Fruit fly (Drosophila melanogaster) whole organism, prepupa: ENCODE results near the gene G6P.
A peak's percentile ranks its signal among the peaks of the same experiment; 100 is the strongest.

Source experiments
- Blimp-1 ChIP-seq: fragments of 200-800 bp; sonication (Bioruptor generic); optimal IDR thresholded peaks from 3 replicates; lab custom pipeline; 2017; ENCODE audit warnings: missing biosample characterization, missing genetic modification characterization, mild to moderate bottlenecking, moderate library complexity, missing genetic modification reagents
- CG10669 ChIP-seq: fragments of 200-800 bp; sonication (Bioruptor generic); optimal IDR thresholded peaks from 3 replicates; lab custom pipeline; 2018; ENCODE audit warnings: missing biosample characterization, mild to moderate bottlenecking, missing genetic modification characterization, moderate library complexity
- CG11294 ChIP-seq: fragments of 200-800 bp; sonication (Bioruptor generic); IDR thresholded peaks from 2 replicates; pipeline ENCODE4 v1.3.6; 2022; ENCODE audit warnings: missing biosample characterization, missing genetic modification characterization
- CG11762 ChIP-seq: fragments of 200-800 bp; sonication (Bioruptor generic); optimal IDR thresholded peaks from 3 replicates; lab custom pipeline; 2016; ENCODE audit warnings: missing biosample characterization, missing genetic modification characterization; ENCODE audit not compliant: insufficient read depth
- CG11902 ChIP-seq: fragments of 200-800 bp; sonication (Bioruptor generic); optimal IDR thresholded peaks from 3 replicates; lab custom pipeline; 2016; ENCODE audit warnings: missing biosample characterization, missing genetic modification characterization
- CG15336 ChIP-seq: fragments of 200-800 bp; sonication (Bioruptor generic); IDR thresholded peaks from 2 replicates; pipeline ENCODE4 v1.3.6; 2022; ENCODE audit warnings: missing biosample characterization, missing genetic modification characterization
- CG1621 ChIP-seq: fragments of 200-800 bp; sonication (Bioruptor generic); optimal IDR thresholded peaks from 3 replicates; lab custom pipeline; 2018; ENCODE audit warnings: missing biosample characterization, mild to moderate bottlenecking, missing genetic modification characterization
- CG16779 ChIP-seq: fragments of 200-800 bp; sonication (Bioruptor generic); optimal IDR thresholded peaks from 3 replicates; lab custom pipeline; 2017; ENCODE audit warnings: missing biosample characterization, mild to moderate bottlenecking, missing genetic modification characterization
- CG3032 ChIP-seq: fragments of 200-800 bp; optimal IDR thresholded peaks from 2 replicates; lab custom pipeline; 2019; ENCODE audit warnings: missing biosample characterization, mild to moderate bottlenecking, missing genetic modification characterization, moderate library complexity
- CG31627 ChIP-seq: fragments of 200-800 bp; sonication (Bioruptor generic); optimal IDR thresholded peaks from 3 replicates; lab custom pipeline; 2016; ENCODE audit warnings: missing biosample characterization, missing genetic modification characterization
- CG32006 ChIP-seq: fragments of 200-800 bp; sonication (Bioruptor generic); optimal IDR thresholded peaks from 3 replicates; lab custom pipeline; 2017; ENCODE audit warnings: missing biosample characterization, mild to moderate bottlenecking, missing genetic modification characterization
- CG34406 ChIP-seq: fragments of 200-800 bp; sonication (Bioruptor generic); optimal IDR thresholded peaks from 3 replicates; lab custom pipeline; 2016; ENCODE audit warnings: missing biosample characterization, missing genetic modification characterization
- CG3919 ChIP-seq: fragments of 200-800 bp; sonication (Bioruptor generic); optimal IDR thresholded peaks from 3 replicates; lab custom pipeline; 2016; ENCODE audit warnings: missing biosample characterization, missing genetic modification characterization
- CG4318 ChIP-seq: fragments of 200-800 bp; sonication (Bioruptor generic); optimal IDR thresholded peaks from 3 replicates; lab custom pipeline; 2017; ENCODE audit warnings: missing biosample characterization, mild to moderate bottlenecking, missing genetic modification characterization
- CG6163 ChIP-seq: fragments of 200-800 bp; sonication (Bioruptor generic); IDR thresholded peaks from 3 replicates; pipeline ENCODE4 v1.3.6; 2022; ENCODE audit warnings: missing biosample characterization, missing genetic modification characterization
- CG6792 ChIP-seq: fragments of 200-800 bp; sonication (Bioruptor generic); optimal IDR thresholded peaks from 3 replicates; lab custom pipeline; 2016; ENCODE audit warnings: missing biosample characterization, missing genetic modification characterization
- CG6808 ChIP-seq: fragments of 200-800 bp; sonication (Bioruptor generic); optimal IDR thresholded peaks from 3 replicates; lab custom pipeline; 2017; ENCODE audit warnings: missing biosample characterization, missing genetic modification characterization, mild to moderate bottlenecking, moderate library complexity, missing genetic modification reagents
- CG6854 ChIP-seq: fragments of 200-800 bp; sonication (Bioruptor generic); optimal IDR thresholded peaks from 2 replicates; lab custom pipeline; 2017; ENCODE audit warnings: missing biosample characterization, mild to moderate bottlenecking, missing genetic modification characterization
- CG7368 ChIP-seq: fragments of 200-800 bp; sonication (Bioruptor generic); optimal IDR thresholded peaks from 3 replicates; lab custom pipeline; 2016; ENCODE audit warnings: missing biosample characterization, missing genetic modification characterization
- CG8119 ChIP-seq: fragments of 200-800 bp; sonication (Bioruptor generic); IDR thresholded peaks from 3 replicates; pipeline ENCODE4 v1.3.6; 2022; ENCODE audit warnings: missing biosample characterization, missing genetic modification characterization
- CG8632 ChIP-seq: fragments of 200-800 bp; sonication (Bioruptor generic); optimal IDR thresholded peaks from 3 replicates; lab custom pipeline; 2016; ENCODE audit warnings: missing biosample characterization, missing genetic modification characterization
- Eip75B ChIP-seq: fragments of 200-800 bp; sonication (Bioruptor generic); optimal IDR thresholded peaks from 3 replicates; lab custom pipeline; 2016; ENCODE audit warnings: missing biosample characterization, missing genetic modification characterization
- Eip78C ChIP-seq: fragments of 200-800 bp; sonication (Bioruptor generic); peaks from one replicate; lab custom pipeline; 2016; ENCODE audit warnings: missing biosample characterization, missing genetic modification characterization
- Eip93F ChIP-seq: fragments of 200-800 bp; sonication (Bioruptor generic); optimal IDR thresholded peaks from 2 replicates; lab custom pipeline; 2016; ENCODE audit warnings: missing biosample characterization, mild to moderate bottlenecking, missing genetic modification characterization
- Ets21C ChIP-seq: fragments of 200-800 bp; sonication (Bioruptor generic); optimal IDR thresholded peaks from 3 replicates; lab custom pipeline; 2016; ENCODE audit warnings: missing biosample characterization, missing genetic modification characterization
- Ets96B ChIP-seq: fragments of 200-800 bp; optimal IDR thresholded peaks from 2 replicates; lab custom pipeline; 2019; ENCODE audit warnings: missing biosample characterization, mild to moderate bottlenecking, missing genetic modification characterization, moderate library complexity
- Gug ChIP-seq: fragments of 200-800 bp; sonication (Bioruptor generic); IDR thresholded peaks from 2 replicates; pipeline ENCODE4 v1.3.6; 2022; ENCODE audit warnings: missing biosample characterization, missing genetic modification characterization
- Hr39 ChIP-seq: fragments of 200-800 bp; sonication (Bioruptor generic); optimal IDR thresholded peaks from 2 replicates; lab custom pipeline; 2016; ENCODE audit warnings: missing biosample characterization, missing genetic modification characterization
- Lpt ChIP-seq: fragments of 200-800 bp; sonication (Bioruptor generic); optimal IDR thresholded peaks from 3 replicates; lab custom pipeline; 2016; ENCODE audit warnings: missing biosample characterization, missing genetic modification characterization
- Met ChIP-seq: fragments of 200-800 bp; sonication (Bioruptor generic); optimal IDR thresholded peaks from 3 replicates; lab custom pipeline; 2016; ENCODE audit warnings: missing biosample characterization, missing genetic modification characterization
- OdsH ChIP-seq: fragments of 200-800 bp; sonication (Bioruptor generic); optimal IDR thresholded peaks from 3 replicates; lab custom pipeline; 2016; ENCODE audit warnings: missing biosample characterization, missing genetic modification characterization
- Smox ChIP-seq: fragments of 200-800 bp; sonication (Bioruptor generic); optimal IDR thresholded peaks from 3 replicates; lab custom pipeline; 2016; ENCODE audit warnings: missing biosample characterization, missing genetic modification characterization
- Sox102F ChIP-seq: fragments of 200-800 bp; sonication (Bioruptor generic); optimal IDR thresholded peaks from 2 replicates; lab custom pipeline; 2016; ENCODE audit warnings: missing biosample characterization, mild to moderate bottlenecking, missing genetic modification characterization
- Sox14 ChIP-seq: fragments of 200-800 bp; sonication (Bioruptor generic); optimal IDR thresholded peaks from 3 replicates; lab custom pipeline; 2016; ENCODE audit warnings: missing biosample characterization, missing genetic modification characterization
- Sox15 ChIP-seq: fragments of 200-800 bp; sonication (Bioruptor generic); optimal IDR thresholded peaks from 3 replicates; lab custom pipeline; 2016; ENCODE audit warnings: missing biosample characterization, missing genetic modification characterization
- achi ChIP-seq: fragments of 200-800 bp; sonication (Bioruptor generic); optimal IDR thresholded peaks from 3 replicates; lab custom pipeline; 2016; ENCODE audit warnings: missing biosample characterization, missing genetic modification characterization
- acj6 ChIP-seq: fragments of 200-800 bp; sonication (Bioruptor generic); optimal IDR thresholded peaks from 3 replicates; lab custom pipeline; 2016; ENCODE audit warnings: missing biosample characterization, missing genetic modification characterization
- cyc ChIP-seq: fragments of 200-800 bp; sonication (Bioruptor generic); optimal IDR thresholded peaks from 3 replicates; lab custom pipeline; 2016; ENCODE audit warnings: missing biosample characterization, missing genetic modification characterization
- dac ChIP-seq: fragments of 200-800 bp; sonication (Bioruptor generic); optimal IDR thresholded peaks from 2 replicates; lab custom pipeline; 2017; ENCODE audit warnings: missing biosample characterization, mild to moderate bottlenecking, missing genetic modification characterization
- dsx ChIP-seq: fragments of 200-800 bp; optimal IDR thresholded peaks from 3 replicates; lab custom pipeline; 2019; ENCODE audit warnings: missing biosample characterization, mild to moderate bottlenecking, missing genetic modification characterization, moderate library complexity; ENCODE audit not compliant: poor library complexity, severe bottlenecking
- esn ChIP-seq: fragments of 200-800 bp; sonication (Bioruptor generic); optimal IDR thresholded peaks from 2 replicates; lab custom pipeline; 2016; ENCODE audit warnings: missing biosample characterization, mild to moderate bottlenecking, missing genetic modification characterization, moderate library complexity
- fd59A ChIP-seq: fragments of 200-800 bp; sonication (Bioruptor generic); optimal IDR thresholded peaks from 2 replicates; lab custom pipeline; 2017; ENCODE audit warnings: missing biosample characterization, mild to moderate bottlenecking, missing genetic modification characterization, missing genetic modification reagents
- fd85E ChIP-seq: fragments of 200-800 bp; sonication (Bioruptor generic); optimal IDR thresholded peaks from 3 replicates; lab custom pipeline; 2016; ENCODE audit warnings: missing biosample characterization, missing genetic modification characterization
- fkh ChIP-seq: fragments of 200-800 bp; sonication (Bioruptor generic); optimal IDR thresholded peaks from 3 replicates; lab custom pipeline; 2017; ENCODE audit warnings: missing biosample characterization, mild to moderate bottlenecking, missing genetic modification characterization, moderate library complexity
- lz ChIP-seq: fragments of 200-800 bp; sonication (Bioruptor generic); optimal IDR thresholded peaks from 3 replicates; lab custom pipeline; 2016; ENCODE audit warnings: missing biosample characterization, missing genetic modification characterization
- net ChIP-seq: fragments of 200-800 bp; sonication (Bioruptor generic); optimal IDR thresholded peaks from 3 replicates; lab custom pipeline; 2016; ENCODE audit warnings: missing biosample characterization, missing genetic modification characterization
- salr ChIP-seq, 2 experiments: fragments of 200-800 bp; sonication (Bioruptor generic); optimal IDR thresholded peaks; 3 replicates each; lab custom pipeline; 2016 to 2018; ENCODE audit warnings: missing biosample characterization in 2 of 2, missing genetic modification characterization in 2 of 2, mild to moderate bottlenecking in 1 of 2
- spab ChIP-seq: fragments of 200-800 bp; sonication (Bioruptor generic); optimal IDR thresholded peaks from 2 replicates; lab custom pipeline; 2017; ENCODE audit warnings: missing biosample characterization, mild to moderate bottlenecking, missing genetic modification characterization, missing genetic modification reagents
- svp ChIP-seq: fragments of 200-800 bp; sonication (Bioruptor generic); peaks from one replicate; lab custom pipeline; 2016; ENCODE audit warnings: missing biosample characterization, missing genetic modification characterization
- topi ChIP-seq: fragments of 200-800 bp; sonication (Bioruptor generic); optimal IDR thresholded peaks from 3 replicates; lab custom pipeline; 2016; ENCODE audit warnings: missing biosample characterization, missing genetic modification characterization
- vri ChIP-seq: fragments of 200-800 bp; sonication (Bioruptor generic); optimal IDR thresholded peaks from 3 replicates; lab custom pipeline; 2016; ENCODE audit warnings: missing biosample characterization, mild to moderate bottlenecking, missing genetic modification characterization

Gene G6P

DNA sequence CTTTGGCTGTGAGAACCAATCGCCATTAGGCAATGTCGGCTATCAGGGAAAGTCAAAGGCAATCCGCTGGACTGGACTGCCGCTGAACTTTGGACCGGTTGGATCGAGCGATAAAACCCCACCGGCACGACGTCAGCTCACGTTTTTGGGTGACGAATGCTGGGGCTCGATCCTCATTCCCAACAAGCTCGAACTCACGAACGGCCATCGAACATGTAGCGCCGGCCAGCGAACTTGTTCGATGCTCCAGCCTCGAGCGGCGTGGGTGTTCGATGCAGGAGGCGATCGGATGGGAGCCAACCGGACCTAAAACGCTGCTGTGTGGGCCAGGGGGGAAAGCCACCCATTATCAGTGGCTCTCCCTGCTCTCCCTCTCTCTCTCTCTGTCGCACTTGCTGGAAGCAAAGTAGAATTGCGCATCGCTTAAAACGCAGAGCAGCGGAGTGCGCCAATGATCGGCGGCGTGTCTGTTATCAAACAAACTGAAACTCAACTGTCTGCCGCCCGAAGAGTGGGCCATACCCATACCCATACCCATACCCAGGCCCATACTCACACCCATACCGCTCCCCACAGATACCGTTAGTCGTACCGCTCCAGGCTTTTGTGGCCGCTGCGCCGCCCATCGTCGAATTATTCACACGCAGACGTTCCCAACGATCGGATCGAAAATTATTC is 10.8 kb downstream of the G6P start, which contains the start of gene daw:
daw (plus strand) TSS at position 628 of the 678 bp plus-strand sequence.
- TF ChIP-seq Blimp-1 (peak; percentile 41), esn (GFP tag; lab: Kevin White, UChicago) (peak; percentile 2), CG11294 (GFP tag; lab: Robert Waterston, UW) (no peak), Gug (no peak), CG6163 (GFP tag; lab: Robert Waterston, UW) (peak; percentile 60; the same call in 2 of the 3 replicates), Smox (peak; percentile 10), CG16779 (peak; percentile 76), fd85E (GFP tag; lab: Kevin White, UChicago) (peak; percentile 43), CG4318 (no peak), CG11762 (GFP tag; lab: Kevin White, UChicago) (peak; percentile 12), Sox102F (GFP tag; lab: Kevin White, UChicago) (peak; percentile 59), CG31627 (GFP tag; lab: Kevin White, UChicago) (no peak), CG8119 (peak; percentile 63), dac (peak; percentile 25), CG10669 (GFP tag; lab: Kevin White, UChicago) (peak; percentile 58), net (GFP tag; lab: Kevin White, UChicago) (peak; percentile 79), CG6854 (GFP tag; lab: Kevin White, UChicago) (peak; percentile 89), Ets21C (GFP tag; lab: Kevin White, UChicago) (no peak), vri (peak; percentile 28), Lpt (GFP tag; lab: Kevin White, UChicago) (peak; percentile 6), CG3919 (GFP tag; lab: Kevin White, UChicago) (peak; percentile 72), CG32006 (GFP tag; lab: Kevin White, UChicago) (peak; percentile 2), Met (GFP tag; lab: Kevin White, UChicago) (peak; percentile 38), Hr39 (GFP tag; lab: Kevin White, UChicago) (no peak), fd59A (GFP tag; lab: Kevin White, UChicago) (no peak), CG8632 (GFP tag; lab: Kevin White, UChicago) (no peak), lz (GFP tag; lab: Kevin White, UChicago) (no peak), dsx (GFP tag; lab: Kevin White, UChicago) (peak; percentile 37), salr (GFP tag; optimal IDR thresholded peaks at IDR 0.05; lab: Kevin White, UChicago) (peak in 1 of 2 experiments; percentile 21), acj6 (GFP tag; lab: Kevin White, UChicago) (no peak), CG34406 (GFP tag; lab: Kevin White, UChicago) (no peak), spab (GFP tag; lab: Kevin White, UChicago) (peak; percentile 73), CG6808 (GFP tag; lab: Kevin White, UChicago) (peak; percentile 81), CG11902 (GFP tag; lab: Kevin White, UChicago) (no peak), CG1621 (tag; lab: Kevin White, UChicago) (peak; percentile 64), Eip93F (GFP tag; lab: Kevin White, UChicago) (peak; percentile 83), Ets96B (tag; lab: Kevin White, UChicago) (peak; percentile 49), OdsH (GFP tag; lab: Kevin White, UChicago) (no peak), Sox14 (GFP tag; lab: Kevin White, UChicago) (peak; percentile 38), cyc (GFP tag; lab: Kevin White, UChicago) (no peak), CG15336 (GFP tag; lab: Robert Waterston, UW) (peak; percentile 51; the same call in 1 of the 2 replicates), CG6792 (GFP tag; lab: Kevin White, UChicago) (no peak), topi (GFP tag; lab: Kevin White, UChicago) (peak; percentile 59), svp (GFP tag; lab: Kevin White, UChicago) (peak; percentile 89), CG7368 (peak; percentile 68), Eip78C (peak; percentile 76), achi (GFP tag; lab: Kevin White, UChicago) (peak; percentile 60), CG3032 (tag; lab: Kevin White, UChicago) (no peak), Sox15 (no peak), fkh (GFP tag; lab: Kevin White, UChicago) (no peak), Eip75B (GFP tag; lab: Kevin White, UChicago) (peak; percentile 30)
